Fruit fly (Drosophila melanogaster) Kc167 (cell line): Measurements from ENCODE around the gene CG12438.

Experiments
- Sin3A ChIP-seq: fragments of >200 bp; optimal IDR thresholded peaks from 2 replicates; lab custom pipeline; 2018; ENCODE audit warnings: missing external identifiers
- h ChIP-seq: fragments of >200 bp; optimal IDR thresholded peaks from 3 replicates; lab custom pipeline; 2018; ENCODE audit warnings: missing external identifiers
- ttk ChIP-seq: sonication (Bioruptor generic); optimal IDR thresholded peaks from 2 replicates; lab custom pipeline; 2017; ENCODE audit warnings: missing external identifiers

- TF ChIP-seq h (no peak), ttk (no peak), Sin3A (lab: Kevin White, UChicago) (no peak)
Measured at dm6 chr2L:8794151-8794550, 42.1 kb downstream of the CG12438 start.
